Worm (Caenorhabditis elegans): ENCODE results near the gene F44B9.2.

F44B9.2 gene

DNA sequence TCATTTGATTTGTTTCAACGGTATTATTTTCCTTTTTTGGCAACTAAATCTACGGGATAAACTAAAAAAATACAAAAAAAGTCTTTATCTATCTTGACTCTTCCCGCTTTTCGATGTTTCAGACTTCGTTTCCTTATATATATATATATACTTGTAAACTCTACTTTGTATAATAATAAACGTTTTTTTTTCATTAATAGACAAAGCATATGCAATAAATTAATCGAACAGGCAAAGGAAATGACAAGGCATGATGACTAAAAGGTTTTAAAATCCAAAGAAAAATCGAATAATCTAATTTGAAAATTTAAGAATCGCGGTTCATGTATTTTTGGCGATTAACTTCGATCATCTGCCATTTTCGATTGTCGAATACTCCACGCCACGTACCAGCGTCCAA is 8.7 kb upstream of the F44B9.2 start:
- TF ChIP-seq ttx-3 (tag; optimal IDR thresholded peaks at IDR 0.05) = no peak
- no peak for TF ChIP-seq lim-6 (tag; optimal IDR thresholded peaks at IDR 0.05)
- TF ChIP-seq dve-1 (tag; optimal IDR thresholded peaks at IDR 0.05) = no peak
- no peak for TF ChIP-seq syd-9 (tag; optimal IDR thresholded peaks at IDR 0.05)
- no peak for TF ChIP-seq sox-2 (GFP tag; IDR thresholded peaks at IDR 0.05)
- TF ChIP-seq unc-3 (GFP tag; conservative IDR thresholded peaks at IDR 0.05) = no peak
- no peak for TF ChIP-seq unc-3 (tag; optimal IDR thresholded peaks at IDR 0.05)
- no peak for TF ChIP-seq gmeb-2 (tag; optimal IDR thresholded peaks at IDR 0.05)
- no peak for TF ChIP-seq F13H6.1 (tag; optimal IDR thresholded peaks at IDR 0.05)
- no peak for TF ChIP-seq mec-3 (tag; optimal IDR thresholded peaks at IDR 0.05; ENCODE audit: borderline replicate concordance)
- no peak for TF ChIP-seq ceh-9 (tag; optimal IDR thresholded peaks at IDR 0.05)
- TF ChIP-seq ceh-2 (tag; optimal IDR thresholded peaks at IDR 0.05) = no peak
- TF ChIP-seq ets-4 (tag; optimal IDR thresholded peaks at IDR 0.05) = no peak
- no peak for TF ChIP-seq hlh-30 (tag; optimal IDR thresholded peaks at IDR 0.05; ENCODE audit: insufficient read depth)
- TF ChIP-seq unc-55 (GFP tag; optimal IDR thresholded peaks at IDR 0.05) = no peak
- no peak for TF ChIP-seq fkh-10 (GFP tag; optimal IDR thresholded peaks at IDR 0.05)
- no peak for TF ChIP-seq hlh-6 (tag; optimal IDR thresholded peaks at IDR 0.05)
- TF ChIP-seq ceh-22 (tag; optimal IDR thresholded peaks at IDR 0.05) = no peak
- TF ChIP-seq ceh-48 (tag; optimal IDR thresholded peaks at IDR 0.05) = no peak
- TF ChIP-seq tbx-2 (tag; optimal IDR thresholded peaks at IDR 0.05) = no peak
- TF ChIP-seq ceh-18 (tag; optimal IDR thresholded peaks at IDR 0.05) = no peak

DNA sequence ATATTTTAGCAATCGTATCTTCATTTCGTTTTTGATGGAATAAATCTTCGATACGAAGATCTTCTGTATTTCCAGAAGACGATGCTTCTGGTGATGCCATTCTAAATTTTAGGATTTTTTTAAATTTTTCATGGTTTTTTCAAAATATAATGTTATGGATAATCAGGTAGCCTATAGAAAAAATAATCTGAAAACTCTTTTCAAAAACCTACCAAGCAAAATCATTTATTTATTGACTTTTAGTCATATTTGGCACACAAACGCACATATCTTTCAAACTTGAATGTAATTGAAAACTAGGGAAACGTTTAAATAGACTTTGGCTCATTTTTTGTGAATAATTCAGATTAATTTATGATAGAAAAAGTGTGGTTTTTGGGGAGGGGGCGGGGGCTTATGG is 5.8 kb upstream of the F44B9.2 start, which contains the start of gene F44B9.5:
F44B9.5 (minus strand) TSS at position 101 of the 400 bp plus-strand sequence.
- no peak for TF ChIP-seq sox-4 (tag; optimal IDR thresholded peaks at IDR 0.05)
- no peak for TF ChIP-seq unc-86 (tag; optimal IDR thresholded peaks at IDR 0.05)
- TF ChIP-seq rnt-1 (tag; optimal IDR thresholded peaks at IDR 0.05) = no peak
- TF ChIP-seq ceh-18 (tag; optimal IDR thresholded peaks at IDR 0.05) = no peak
- TF ChIP-seq tbx-7 (tag; optimal IDR thresholded peaks at IDR 0.05) = no peak
- TF ChIP-seq ceh-30 (tag; optimal IDR thresholded peaks at IDR 0.05) = no peak
- no peak for TF ChIP-seq pros-1 (tag; optimal IDR thresholded peaks at IDR 0.05)
- no peak for TF ChIP-seq pag-3 (tag; optimal IDR thresholded peaks at IDR 0.05; ENCODE audit: borderline replicate concordance)
- TF ChIP-seq ref-2 (tag; optimal IDR thresholded peaks at IDR 0.05) = no peak

DNA sequence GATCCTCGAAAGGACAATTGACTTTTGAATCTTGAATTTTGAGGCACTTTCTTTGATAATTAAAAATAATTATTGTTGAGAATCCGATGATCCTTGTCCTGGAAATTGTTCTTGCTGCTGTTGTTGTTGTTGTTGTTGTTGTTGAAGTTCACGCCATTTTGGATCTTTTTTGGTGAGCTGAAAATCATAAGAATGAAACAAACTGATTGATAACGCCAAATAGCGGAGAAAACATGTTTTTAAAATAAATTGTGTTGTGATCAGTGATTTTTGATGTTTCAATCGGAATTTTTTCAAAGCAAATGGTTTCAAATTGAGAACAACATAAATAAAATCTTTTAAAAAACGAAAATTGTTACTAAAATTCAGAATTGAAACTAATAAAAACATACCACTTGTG is 5.2 kb upstream of the F44B9.2 start:
- TF ChIP-seq fkh-10 (GFP tag; optimal IDR thresholded peaks at IDR 0.05) (no peak), ceh-18 (tag; optimal IDR thresholded peaks at IDR 0.05) (no peak), zip-5 (tag; optimal IDR thresholded peaks at IDR 0.05) (no peak)

DNA sequence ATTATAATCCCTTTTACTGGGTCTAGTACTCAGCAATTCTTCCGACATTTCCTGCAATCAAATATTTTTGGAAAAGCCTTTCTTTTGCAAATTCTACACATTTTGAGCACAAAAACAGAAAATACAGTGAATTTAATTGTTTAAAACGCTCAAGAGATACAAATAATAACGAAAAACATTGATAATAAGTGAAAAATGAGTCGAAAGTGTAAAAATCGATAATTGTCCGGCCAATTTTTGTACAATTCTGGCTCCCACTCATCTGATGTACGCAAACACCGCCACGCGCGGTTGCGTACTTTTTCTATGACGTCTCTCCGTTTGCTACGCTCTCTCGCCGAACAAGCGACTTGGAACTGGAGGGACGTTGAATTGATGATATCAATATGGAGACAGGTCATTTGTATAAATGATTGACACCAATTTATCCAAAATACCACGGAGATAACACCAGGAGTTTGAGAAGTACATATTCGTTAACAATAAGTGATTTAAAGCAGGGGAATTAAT is 1.4 kb upstream of the F44B9.2 start, which contains the start of gene lin-36:
lin-36 (minus strand) TSS at position 51 of the 510 bp plus-strand sequence.
- TF ChIP-seq ceh-48 (tag; optimal IDR thresholded peaks at IDR 0.05) (peak; percentile 98), fkh-10 (GFP tag; optimal IDR thresholded peaks at IDR 0.05) (no peak), che-1 (tag; optimal IDR thresholded peaks at IDR 0.05) (no peak), tbx-2 (tag; optimal IDR thresholded peaks at IDR 0.05) (peak; percentile 82), ceh-30 (tag; optimal IDR thresholded peaks at IDR 0.05) (peak; percentile 41), unc-42 (tag; optimal IDR thresholded peaks at IDR 0.05) (peak; percentile 75), K09A11.1 (tag; optimal IDR thresholded peaks at IDR 0.05; ENCODE audit: insufficient read depth) (peak; percentile 30), ceh-18 (tag; optimal IDR thresholded peaks at IDR 0.05) (peak; percentile 46), pax-1 (tag; optimal IDR thresholded peaks at IDR 0.05) (peak; percentile 41), ceh-14 (tag; optimal IDR thresholded peaks at IDR 0.05) (peak; percentile 23), madf-2 (tag; optimal IDR thresholded peaks at IDR 0.05) (no peak), hlh-30 (tag; optimal IDR thresholded peaks at IDR 0.05; ENCODE audit: insufficient read depth) (peak; percentile 79), unc-3 (GFP tag; conservative IDR thresholded peaks at IDR 0.05) (no peak), unc-3 (tag; optimal IDR thresholded peaks at IDR 0.05) (peak; percentile 25), tbx-7 (tag; optimal IDR thresholded peaks at IDR 0.05) (no peak), elt-2 (tag; optimal IDR thresholded peaks at IDR 0.05) (peak; percentile 49), ceh-31 (tag; optimal IDR thresholded peaks at IDR 0.05) (peak; percentile 64), npax-4 (tag; optimal IDR thresholded peaks at IDR 0.05) (no peak), pqm-1 (tag; optimal IDR thresholded peaks at IDR 0.05) (no peak), nfya-1 (tag; optimal IDR thresholded peaks at IDR 0.05) (peak; percentile 73), T23F11.4 (GFP tag; optimal IDR thresholded peaks at IDR 0.05) (no peak), unc-55 (GFP tag; optimal IDR thresholded peaks at IDR 0.05) (peak; percentile 98), ref-2 (tag; optimal IDR thresholded peaks at IDR 0.05) (peak; percentile 44)

All from whole organism, late embryonic.